Worm (Caenorhabditis elegans) whole organism, dauer: ENCODE results near the gene C33F10.8.

Source experiments
- unc-62 ChIP-seq: sonication (generic microtip); optimal IDR thresholded peaks from 2 replicates; lab custom pipeline; 2017; ENCODE audit warnings: missing biosample characterization, missing genetic modification reagents, missing genetic modification characterization

Gene C33F10.8

DNA sequence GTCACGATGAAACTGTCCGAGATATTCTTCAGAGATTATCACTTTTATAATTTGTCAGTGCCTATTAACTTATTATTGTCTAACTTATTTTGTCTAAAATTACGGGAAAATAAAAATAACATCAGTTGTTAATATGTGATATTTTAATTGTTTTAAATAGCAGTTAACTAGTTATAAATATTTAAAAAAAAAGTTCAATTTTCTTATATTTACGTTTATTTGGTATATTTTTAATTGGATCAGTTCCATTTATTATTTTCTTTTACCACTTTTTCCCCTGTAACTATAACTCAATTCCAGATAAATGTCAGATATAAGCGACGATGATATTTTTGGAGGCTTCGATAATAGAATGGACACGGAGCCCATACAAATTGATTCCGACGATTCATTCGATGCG lies 29.6 kb downstream of the C33F10.8 start, which contains the start of gene C33F10.4:
C33F10.4 (plus strand) TSS at position 301 of the 400 bp plus-strand sequence.
- no peak for TF ChIP-seq unc-62 (GFP tag; lab: Kevin White, UChicago)

- no peak for TF ChIP-seq unc-62 (GFP tag; lab: Kevin White, UChicago)
Measured at ce11 chrII:4793320-4793719, 31.7 kb downstream of the C33F10.8 start.

DNA sequence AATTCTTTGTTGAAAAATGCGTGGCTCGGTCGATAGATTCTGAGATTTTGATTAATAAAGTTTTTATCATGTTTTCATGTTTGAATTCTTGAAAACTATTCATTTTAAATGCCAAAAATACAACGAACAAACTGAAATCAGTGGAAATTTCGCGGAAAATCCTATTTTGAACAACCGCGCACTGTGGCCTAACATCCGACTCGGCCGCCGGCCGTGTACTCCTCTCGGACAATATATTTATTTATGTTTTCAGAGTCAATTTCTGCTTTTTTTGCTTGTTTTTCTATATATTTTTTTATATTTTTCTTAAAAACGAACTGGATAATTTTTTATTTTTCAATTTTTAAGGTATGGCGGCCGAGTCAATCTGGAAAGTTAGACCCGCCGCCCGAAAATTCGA lies 33.8 kb downstream of the C33F10.8 start, which contains the start of gene F26G1.1:
F26G1.1 (plus strand) TSS at position 347 of the 400 bp plus-strand sequence.
- TF ChIP-seq unc-62 (GFP tag; lab: Kevin White, UChicago): no peak

- TF ChIP-seq unc-62 (GFP tag; lab: Kevin White, UChicago): no peak
Measured at ce11 chrII:4790687-4791086, 34.3 kb downstream of the C33F10.8 start.

DNA sequence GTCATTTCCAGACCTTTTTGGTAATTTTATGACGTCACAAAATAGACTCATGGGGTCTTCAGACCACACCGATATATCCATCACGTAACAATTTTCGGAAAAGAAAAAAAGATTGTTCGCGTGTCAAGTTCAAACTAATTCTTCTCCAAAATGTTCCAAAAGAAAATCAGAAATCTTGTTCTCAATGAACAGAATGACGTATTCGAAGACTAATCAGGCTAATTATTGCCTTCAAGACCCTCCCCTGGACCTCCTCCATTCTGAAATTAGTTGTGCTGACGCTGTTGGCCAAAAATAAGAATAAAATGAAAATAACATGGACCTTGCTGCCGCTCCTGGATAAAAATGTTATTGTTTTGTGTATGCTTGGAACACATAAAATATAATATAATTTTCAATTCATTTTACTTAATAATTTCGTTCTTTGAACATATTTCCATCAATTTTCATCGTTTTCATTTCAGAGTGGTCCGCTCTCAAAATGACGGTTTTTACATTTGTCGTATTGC lies 35.1 kb downstream of the C33F10.8 start, which contains the start of gene F26G1.15:
F26G1.15 (plus strand) TSS at position 459 of the 509 bp plus-strand sequence.
- TF ChIP-seq unc-62 (GFP tag; lab: Kevin White, UChicago): no peak

ce11 chrII:4786181-4786580 lies 38.9 kb downstream of the C33F10.8 start, which contains the start of gene msp-3:
Gene msp-3, minus strand, starts transcription at chrII:4786281.
- no peak for TF ChIP-seq unc-62 (GFP tag; lab: Kevin White, UChicago)

- no peak for TF ChIP-seq unc-62 (GFP tag; lab: Kevin White, UChicago)
Measured at ce11 chrII:4784436-4784835, 40.6 kb downstream of the C33F10.8 start, which contains the start of gene nep-12. Gene nep-12, minus strand, starts transcription at chrII:4784536.

DNA sequence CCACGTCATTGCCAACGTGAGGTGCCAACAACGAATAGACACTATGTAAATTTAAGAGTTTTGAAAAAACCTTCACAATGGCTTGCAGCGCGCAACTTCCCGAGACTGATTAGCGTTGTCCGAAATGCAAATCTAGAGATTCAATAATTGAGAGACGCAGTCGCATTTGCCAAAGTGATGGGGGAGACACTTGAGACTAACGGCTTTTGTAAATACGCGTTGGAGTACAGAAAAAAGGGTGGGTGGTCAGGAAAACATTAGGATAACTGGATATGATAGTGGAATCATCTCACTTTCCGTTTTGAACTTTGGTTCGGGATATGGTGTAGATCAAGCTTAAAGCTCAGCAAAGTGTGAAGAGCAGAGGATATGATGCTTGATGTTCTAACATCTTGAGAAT lies 45.3 kb downstream of the C33F10.8 start:
- TF ChIP-seq unc-62 (GFP tag; lab: Kevin White, UChicago): no peak

ce11 chrII:4776933-4777332 lies 48.1 kb downstream of the C33F10.8 start, which contains the start of gene F26G1.11:
Gene F26G1.11, plus strand, starts transcription at chrII:4777137.
- TF ChIP-seq unc-62 (GFP tag; lab: Kevin White, UChicago): no peak

- TF ChIP-seq unc-62 (GFP tag; lab: Kevin White, UChicago): no peak
Measured at ce11 chrII:4775802-4776201, 49.2 kb downstream of the C33F10.8 start.

DNA sequence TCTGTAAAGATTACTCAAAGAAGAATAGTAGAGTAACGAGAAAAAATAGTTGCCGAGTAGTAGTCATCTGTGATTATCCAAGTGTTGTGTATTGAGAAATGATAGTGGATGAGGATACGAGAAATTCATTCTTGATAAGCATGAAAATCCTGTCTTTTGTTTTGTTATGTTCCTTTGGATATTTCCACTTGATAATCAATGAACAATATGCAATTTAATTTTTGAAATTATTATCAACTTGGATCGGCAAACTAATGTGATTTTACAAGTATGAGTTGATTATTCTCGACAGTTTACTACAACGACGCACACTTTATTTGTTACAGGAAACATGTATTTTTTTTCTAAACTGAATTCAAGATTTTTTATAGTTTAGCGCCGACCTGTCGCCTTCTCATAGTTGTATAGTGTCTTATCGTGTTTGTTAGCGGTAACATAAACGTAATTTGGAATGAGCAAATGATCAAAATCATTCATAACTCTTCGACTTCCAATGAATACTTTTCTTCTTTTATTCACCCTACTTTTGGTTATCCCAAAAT lies 51.1 kb downstream of the C33F10.8 start, which contains the start of the genes F26G1.9 and F26G1.10:
F26G1.9 (minus strand) TSS at position 101 of the 542 bp plus-strand sequence.
F26G1.10 (plus strand) TSS at position 492 of the 542 bp plus-strand sequence.
- no peak for TF ChIP-seq unc-62 (GFP tag; lab: Kevin White, UChicago)
